Worm (Caenorhabditis elegans) whole organism, L4/young adult: Measurements from ENCODE around the gene act-5.

Experiments used
- W03F9.2 ChIP-seq: fragments of 150-350 bp; optimal IDR thresholded peaks from 2 replicates; lab custom pipeline; 2014; ENCODE audit warnings: missing biosample characterization, missing genetic modification characterization
- dao-5 ChIP-seq: sonication (generic microtip); optimal IDR thresholded peaks from 2 replicates; lab custom pipeline; 2016; ENCODE audit warnings: missing genotype, missing genetic modification characterization, moderate library complexity, missing compliant biosample characterization
- him-1 ChIP-seq: sonication (generic microtip); optimal IDR thresholded peaks from 2 replicates; lab custom pipeline; 2016; ENCODE audit warnings: missing genotype, missing genetic modification reagents, missing genetic modification characterization, missing compliant biosample characterization

Gene act-5

DNA sequence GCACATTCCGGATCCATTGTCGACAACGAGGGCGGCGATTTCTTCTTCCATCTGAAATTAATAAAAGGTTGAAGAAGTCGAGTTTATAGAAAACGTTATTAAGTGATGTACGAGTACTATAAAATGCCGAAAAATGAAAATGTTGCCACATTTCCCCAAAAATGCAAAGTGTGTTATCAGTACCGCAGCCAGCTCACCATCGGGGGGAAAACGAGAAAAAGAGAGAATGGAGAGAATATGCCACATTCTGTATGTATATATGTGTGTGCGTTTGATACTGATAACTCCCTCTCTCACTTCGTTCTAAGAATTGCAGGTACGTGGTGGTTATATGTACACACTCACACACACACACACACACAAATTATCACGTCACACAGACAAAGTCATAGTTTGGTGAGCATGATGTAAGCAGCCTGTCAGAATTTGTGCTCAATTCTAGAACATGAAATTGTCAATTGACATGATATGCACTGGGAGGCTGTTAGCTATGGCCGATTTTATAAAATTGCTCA, at the start of gene act-5:
Gene act-5, minus strand, starts transcription at position 51 of the 515 bp plus-strand sequence.
- TF ChIP-seq W03F9.2 (no peak), dao-5 (tag; lab: Kevin White, UChicago) (peak; percentile 34)

DNA sequence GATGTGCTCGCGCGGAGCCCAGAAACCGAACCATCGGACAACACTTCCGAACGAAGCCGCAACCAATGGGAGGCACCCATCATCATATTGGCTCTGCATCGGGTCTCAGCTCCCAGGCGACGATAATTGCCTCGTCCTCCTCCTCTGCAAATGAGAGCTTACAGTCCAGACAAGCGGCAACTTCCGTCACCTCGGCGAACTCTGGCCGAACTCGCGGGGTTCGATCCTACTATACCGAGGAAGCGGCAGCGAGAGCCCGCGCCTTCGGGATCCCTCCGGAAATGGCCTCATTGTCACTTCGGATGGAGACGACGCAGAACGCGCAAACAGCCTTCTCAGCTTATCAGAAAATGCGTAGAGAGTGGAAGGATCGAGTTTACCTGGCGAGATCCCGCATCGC, 49.1 kb upstream of the act-5 start:
- TF ChIP-seq him-1 (tag; lab: Kevin White, UChicago) (no peak), dao-5 (tag; lab: Kevin White, UChicago) (no peak), W03F9.2 (no peak)

DNA sequence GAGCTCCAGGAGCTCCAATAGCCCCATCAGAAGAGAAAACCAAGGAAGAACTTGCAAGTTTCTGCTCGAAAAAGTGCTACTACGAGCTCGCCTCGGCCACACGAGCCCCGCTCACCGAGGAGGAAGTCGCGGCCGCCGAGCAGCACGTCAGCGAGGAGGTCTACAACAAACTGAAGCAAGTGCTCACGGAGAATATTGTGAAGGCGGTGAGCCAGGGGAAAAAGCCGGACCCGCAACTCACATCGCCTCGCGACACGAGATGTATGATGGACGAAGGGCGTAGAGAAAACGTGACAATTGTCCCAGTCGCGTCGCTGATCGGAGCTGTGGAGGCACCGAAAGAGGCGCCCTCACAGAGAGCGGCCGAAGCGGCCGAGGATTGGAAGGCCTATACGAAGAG, 46.8 kb upstream of the act-5 start:
- TF ChIP-seq W03F9.2, result no peak
- no peak for TF ChIP-seq dao-5 (tag; lab: Kevin White, UChicago)

DNA sequence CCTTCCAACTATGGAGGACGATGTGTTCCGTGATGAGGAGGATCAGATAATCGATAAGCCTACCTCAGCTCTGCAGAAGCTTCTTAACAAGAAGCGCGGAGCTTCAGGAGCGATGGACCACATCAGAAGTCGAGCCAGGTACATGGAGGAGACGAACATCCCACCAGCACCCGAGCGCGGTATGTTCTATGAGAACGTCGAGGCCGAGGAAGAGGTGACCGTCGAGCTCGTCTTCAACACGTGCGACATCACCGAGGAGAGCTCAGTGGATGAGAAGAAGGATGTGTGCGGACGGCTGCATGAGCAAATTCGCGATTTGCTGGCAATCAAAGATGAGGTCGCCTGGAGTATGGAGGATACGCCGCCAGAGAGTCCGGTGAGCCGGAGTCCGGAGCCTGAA, 46.1 kb upstream of the act-5 start:
- no peak for TF ChIP-seq W03F9.2
- TF ChIP-seq dao-5 (tag; lab: Kevin White, UChicago), result no peak
- no peak for TF ChIP-seq him-1 (tag; lab: Kevin White, UChicago)

DNA sequence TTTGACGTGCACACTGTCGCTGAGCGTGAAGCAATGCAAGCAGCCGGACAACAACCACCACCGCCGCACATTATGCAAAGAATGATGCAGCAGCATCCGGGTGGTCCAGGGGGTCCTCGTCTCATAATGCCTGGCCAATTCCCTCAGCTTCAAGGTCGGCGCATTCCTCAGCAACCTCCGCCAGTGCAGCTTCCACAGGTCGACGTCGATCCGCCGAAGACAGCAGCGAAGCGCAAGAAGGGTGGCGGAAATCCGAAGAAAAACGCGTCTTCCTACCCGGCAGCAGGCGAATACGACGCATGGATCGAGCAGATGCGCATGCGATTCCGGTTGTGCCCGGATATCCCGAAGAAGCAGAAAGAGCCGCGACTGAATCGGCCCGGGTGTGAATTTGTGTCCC, 45.5 kb upstream of the act-5 start:
- TF ChIP-seq dao-5 (tag; lab: Kevin White, UChicago), result no peak
- no peak for TF ChIP-seq W03F9.2
- no peak for TF ChIP-seq him-1 (tag; lab: Kevin White, UChicago)

DNA sequence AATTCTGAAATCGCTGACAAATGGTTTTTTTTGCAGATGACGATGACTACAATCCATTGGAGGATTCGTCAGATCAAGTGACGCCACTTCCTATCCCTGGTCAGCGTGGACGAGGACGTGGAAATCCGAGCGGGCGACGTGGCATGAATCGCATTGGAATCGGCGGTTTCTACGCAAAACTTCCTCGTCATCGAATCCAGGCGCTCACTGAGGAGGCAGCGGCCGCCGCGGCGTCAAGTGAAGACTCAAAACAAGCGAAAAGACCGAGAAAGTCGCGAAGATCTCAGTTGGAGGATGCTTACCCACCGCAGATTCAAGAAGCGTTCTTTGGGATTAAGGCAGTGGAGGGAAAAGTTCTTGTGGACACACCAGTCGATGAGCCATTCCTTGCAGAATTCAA, 42.7 kb upstream of the act-5 start:
- TF ChIP-seq him-1 (tag; lab: Kevin White, UChicago), result no peak
- no peak for TF ChIP-seq dao-5 (tag; lab: Kevin White, UChicago)
- no peak for TF ChIP-seq W03F9.2

DNA sequence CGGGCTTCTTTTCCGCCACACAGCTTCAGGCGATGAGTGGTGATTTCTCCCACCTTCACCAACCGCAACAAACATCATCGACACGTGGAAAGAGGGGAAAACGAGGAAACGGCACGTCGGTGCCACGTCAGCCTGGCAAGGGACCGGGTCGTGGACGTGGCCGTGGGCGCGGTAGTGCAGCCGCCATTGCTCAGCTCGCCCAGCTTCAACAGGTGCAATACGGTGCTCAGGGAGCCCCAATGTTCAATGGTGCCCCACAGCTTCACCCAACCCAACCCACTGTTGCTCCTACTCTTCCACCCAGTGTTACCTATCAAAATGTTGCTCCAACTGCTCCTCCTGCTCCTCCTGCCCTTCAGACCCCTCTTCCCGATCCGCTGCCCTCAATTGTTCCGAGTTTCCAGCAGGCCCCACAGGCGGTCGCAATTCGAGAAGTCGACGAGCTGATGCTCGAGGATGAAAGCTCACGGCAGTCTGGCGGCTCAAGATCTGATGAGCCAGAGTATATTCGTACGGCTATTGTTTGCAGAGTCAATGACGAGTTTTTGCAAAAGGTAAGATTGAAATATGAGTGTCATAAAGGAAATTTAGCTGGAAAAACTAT, 40.1 kb upstream of the act-5 start:
- TF ChIP-seq dao-5 (tag; lab: Kevin White, UChicago) (no peak), W03F9.2 (no peak), him-1 (tag; lab: Kevin White, UChicago) (no peak)

DNA sequence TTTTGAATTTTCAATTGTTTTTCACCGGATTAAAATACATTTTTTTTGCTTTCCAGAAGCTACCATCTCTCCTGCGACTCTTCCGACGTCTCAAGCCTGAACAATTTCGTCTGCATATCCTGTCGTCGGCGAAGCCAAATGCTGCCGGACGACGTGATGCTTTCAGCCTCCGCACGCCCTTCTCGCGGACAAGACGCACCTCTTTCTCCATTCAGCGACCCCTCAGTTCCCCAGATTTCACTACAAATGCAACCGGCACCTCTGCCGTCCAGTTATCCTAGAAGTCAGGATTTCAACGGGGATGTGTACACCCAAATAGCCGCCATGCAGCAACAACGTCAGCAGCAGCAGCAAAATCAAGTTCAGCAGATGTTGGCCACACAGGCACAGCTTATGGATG, 38.4 kb upstream of the act-5 start:
- TF ChIP-seq W03F9.2 (no peak), him-1 (tag; lab: Kevin White, UChicago) (no peak)

DNA sequence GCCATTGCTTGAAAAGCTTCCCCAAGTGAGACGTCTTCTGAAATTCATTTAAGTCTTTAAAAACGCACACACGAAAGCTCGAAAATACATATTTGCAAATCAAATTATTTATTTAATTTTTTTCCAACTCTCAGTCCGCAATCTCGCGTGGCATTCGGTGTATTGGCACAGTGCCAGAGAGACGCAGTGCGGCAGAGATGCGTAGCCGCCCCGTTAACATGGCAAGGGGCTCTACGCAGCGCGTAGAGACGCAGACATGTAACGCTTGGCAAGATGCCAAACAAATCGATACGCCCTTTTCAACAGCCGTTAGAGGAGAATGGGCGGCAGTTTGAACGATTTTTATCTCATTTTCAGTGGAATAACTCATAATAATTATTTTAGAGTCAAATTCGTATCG, 37.7 kb upstream of the act-5 start, which contains the start of the genes drr-2 and set-16:
Gene drr-2, minus strand, starts transcription at position 37 of the 400 bp plus-strand sequence.
Gene set-16, plus strand, starts transcription at position 383 of the 400 bp plus-strand sequence.
- TF ChIP-seq dao-5 (tag; lab: Kevin White, UChicago), result peak; percentile 68
- TF ChIP-seq W03F9.2, result peak; percentile 98
- peak; percentile 96 for TF ChIP-seq him-1 (tag; lab: Kevin White, UChicago)

DNA sequence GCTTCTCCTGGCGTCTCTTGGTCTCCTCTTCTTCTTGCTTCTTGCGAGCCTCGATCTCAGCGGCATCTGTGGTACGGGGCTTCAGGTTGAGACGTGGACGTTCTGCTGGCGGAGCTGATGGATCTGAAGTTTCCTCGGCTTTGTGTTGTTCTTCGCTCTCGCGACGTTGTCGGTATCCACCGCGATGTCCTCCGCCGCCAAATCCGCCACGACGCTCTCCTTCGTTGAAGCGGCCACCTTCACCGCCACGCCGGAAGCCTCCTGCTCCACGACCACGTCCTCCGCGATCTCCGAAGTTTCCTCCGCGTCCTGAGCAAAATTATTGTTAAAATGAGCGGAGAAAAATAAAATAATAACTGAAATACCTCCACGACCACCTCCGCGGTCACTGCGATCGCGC, 36.9 kb upstream of the act-5 start:
- TF ChIP-seq him-1 (tag; lab: Kevin White, UChicago), result no peak

DNA sequence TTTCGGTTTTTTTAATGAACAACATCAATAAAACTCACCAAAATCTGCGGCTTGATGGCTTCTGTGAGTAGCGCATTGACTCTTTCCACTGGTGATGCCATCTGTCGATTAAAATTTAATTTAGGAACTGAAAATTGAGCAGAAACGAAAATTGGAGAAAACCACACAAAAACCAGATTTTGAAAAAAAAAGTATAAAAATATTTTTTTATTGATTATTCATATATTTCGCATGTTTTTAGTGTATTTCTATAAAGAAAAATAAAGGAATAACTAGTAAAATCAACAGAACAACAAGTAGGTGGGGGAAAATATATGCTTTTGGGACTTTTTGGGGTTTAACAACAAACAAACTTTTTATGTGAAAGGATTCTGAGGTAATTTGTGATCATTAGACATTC, 36.4 kb upstream of the act-5 start, which contains the start of gene T12D8.10:
Gene T12D8.10, minus strand, starts transcription at position 101 of the 400 bp plus-strand sequence.
- TF ChIP-seq him-1 (tag; lab: Kevin White, UChicago) (no peak), dao-5 (tag; lab: Kevin White, UChicago) (no peak), W03F9.2 (no peak)

DNA sequence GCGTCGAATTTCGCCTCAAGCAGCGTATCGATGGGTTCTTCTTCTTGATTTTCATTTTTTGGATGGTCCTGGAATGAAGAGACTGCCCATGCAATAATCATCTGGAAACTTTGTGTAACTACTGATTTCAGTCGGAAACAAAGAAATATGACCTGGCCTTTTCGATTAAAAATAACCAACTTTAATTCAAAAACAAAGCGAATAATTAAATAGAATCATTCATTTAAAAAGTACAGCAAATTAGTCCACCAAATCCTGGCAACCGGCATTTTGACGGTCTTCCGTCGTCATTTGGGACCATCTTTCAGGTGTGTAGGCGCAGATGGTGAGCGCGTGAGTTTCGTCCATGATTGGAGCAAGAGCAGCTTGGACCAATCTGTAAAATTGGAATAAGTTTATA, 35.7 kb upstream of the act-5 start, which contains the start of gene acbp-5:
Gene acbp-5, minus strand, starts transcription at position 101 of the 400 bp plus-strand sequence.
- TF ChIP-seq dao-5 (tag; lab: Kevin White, UChicago) (no peak), him-1 (tag; lab: Kevin White, UChicago) (no peak), W03F9.2 (no peak)

DNA sequence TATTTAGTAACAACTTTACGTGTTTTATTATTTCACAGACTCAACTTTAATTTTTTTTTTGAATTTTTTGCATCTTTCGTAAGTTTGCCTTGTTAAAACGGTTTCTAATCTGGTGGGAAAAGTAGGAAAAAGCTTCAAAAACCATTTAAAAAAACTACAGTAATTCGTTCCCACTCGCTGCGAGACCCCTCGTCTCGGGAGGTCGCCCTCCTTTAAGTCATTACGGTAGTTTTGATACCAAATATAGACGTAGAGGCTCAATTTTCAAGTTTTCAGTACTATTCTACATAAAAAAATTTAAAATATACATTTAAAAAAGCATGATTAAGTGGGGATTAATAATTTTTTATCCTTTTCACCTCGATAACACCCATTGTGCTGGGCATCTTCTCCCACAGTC, 35.0 kb upstream of the act-5 start:
- no peak for TF ChIP-seq W03F9.2
- TF ChIP-seq him-1 (tag; lab: Kevin White, UChicago), result no peak
- TF ChIP-seq dao-5 (tag; lab: Kevin White, UChicago), result no peak

DNA sequence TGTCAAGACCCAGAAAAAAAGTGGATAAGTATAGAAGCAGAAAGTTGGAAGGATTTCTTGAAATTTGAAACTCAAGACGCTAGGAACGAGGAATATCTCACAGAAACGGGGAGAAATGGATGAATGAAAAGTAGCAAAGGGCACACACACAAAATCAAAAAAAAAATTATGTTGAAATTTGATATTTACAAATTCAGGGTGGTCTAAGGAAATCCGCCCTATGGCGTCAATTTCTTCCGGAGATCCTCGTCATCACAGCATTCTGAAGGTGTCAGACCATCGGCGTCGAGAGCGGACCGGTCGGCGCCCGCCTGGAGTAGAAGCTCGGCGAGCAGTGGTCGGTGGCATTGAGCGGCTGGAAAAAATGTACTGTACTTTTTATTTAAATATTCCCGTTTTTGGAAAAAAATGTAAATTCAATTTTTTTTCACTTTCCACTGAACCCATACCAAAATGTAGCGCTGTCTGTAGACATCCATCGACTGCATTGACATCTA, 34.2 kb upstream of the act-5 start:
- TF ChIP-seq him-1 (tag; lab: Kevin White, UChicago) (no peak), dao-5 (tag; lab: Kevin White, UChicago) (no peak), W03F9.2 (no peak)

DNA sequence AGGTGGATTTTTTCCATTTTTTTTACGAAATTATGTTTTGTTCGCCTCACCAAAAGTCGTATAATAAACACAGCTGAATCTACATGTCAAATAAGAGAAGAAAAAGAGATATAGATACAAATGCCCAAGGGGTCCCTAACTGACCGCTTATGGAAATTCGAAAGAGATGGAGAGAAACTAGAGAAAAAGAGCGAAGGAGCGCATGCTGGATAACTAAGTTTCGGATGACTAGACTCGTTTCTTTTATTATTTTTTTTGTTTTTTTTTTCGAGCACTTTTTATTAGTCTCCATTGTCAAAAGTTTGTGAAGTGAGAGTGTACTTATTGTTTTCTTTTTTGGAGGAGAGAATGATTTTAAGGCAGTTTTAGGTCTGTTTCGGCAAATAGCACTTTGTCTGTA, 31.8 kb upstream of the act-5 start:
- TF ChIP-seq dao-5 (tag; lab: Kevin White, UChicago), result no peak
- TF ChIP-seq W03F9.2, result no peak
- no peak for TF ChIP-seq him-1 (tag; lab: Kevin White, UChicago)
